Fruit fly (Drosophila melanogaster): Measurements from ENCODE around the gene CIAPIN1.

dm6 chr2L:15005505-15005904, 33.2 kb downstream of the CIAPIN1 start, which contains the start of gene DCTN5-p25:
- TF ChIP-seq ssp (GFP tag; IDR thresholded peaks at IDR 0.05), result no peak
- no peak for TF ChIP-seq bcd (GFP tag; optimal IDR thresholded peaks at IDR 0.05)
- no peak for TF ChIP-seq eve (GFP tag; optimal IDR thresholded peaks at IDR 0.05)
- no peak for TF ChIP-seq Mad (GFP tag; optimal IDR thresholded peaks at IDR 0.05)
- TF ChIP-seq Nf-YA (GFP tag; IDR thresholded peaks at IDR 0.05), result no peak
- TF ChIP-seq CG6854 (GFP tag; optimal IDR thresholded peaks at IDR 0.05), result no peak
- no peak for TF ChIP-seq run (tag; optimal IDR thresholded peaks at IDR 0.05)
- TF ChIP-seq pb (GFP tag; optimal IDR thresholded peaks at IDR 0.05), result no peak
- TF ChIP-seq tgo (GFP tag; IDR thresholded peaks at IDR 0.05), result no peak
- no peak for TF ChIP-seq sug (tag; optimal IDR thresholded peaks at IDR 0.05)
- TF ChIP-seq CG18619 (GFP tag; optimal IDR thresholded peaks at IDR 0.05), result no peak
- TF ChIP-seq her (GFP tag; optimal IDR thresholded peaks at IDR 0.05), result no peak
- no peak for TF ChIP-seq vnd (GFP tag; IDR thresholded peaks at IDR 0.05; ENCODE audit: partially characterized antibody)
- no peak for TF ChIP-seq Camta (GFP tag; optimal IDR thresholded peaks at IDR 0.05)
